Worm (Caenorhabditis elegans): ENCODE measurements around the gene R03D7.8.

Gene R03D7.8

ce11 chrII:10988575-10988974 lies 31.9 kb upstream of the R03D7.8 start:
- peak in 1 of 2 experiments; percentile 6 for TF ChIP-seq lin-35 (GFP tag; optimal IDR thresholded peaks at IDR 0.05)
- no peak for TF ChIP-seq egl-27 (tag; optimal IDR thresholded peaks at IDR 0.05)
- no peak for TF ChIP-seq hpl-2 (GFP tag; optimal IDR thresholded peaks at IDR 0.05)
- TF ChIP-seq blmp-1 (tag; optimal IDR thresholded peaks at IDR 0.05), result peak; percentile 74
- no peak for TF ChIP-seq irx-1 (tag; optimal IDR thresholded peaks at IDR 0.05)
- no peak for TF ChIP-seq ztf-4 (tag; optimal IDR thresholded peaks at IDR 0.05)
- TF ChIP-seq pax-3 (tag; optimal IDR thresholded peaks at IDR 0.05), result no peak
- no peak for TF ChIP-seq swsn-7 (tag; optimal IDR thresholded peaks at IDR 0.05)
- no peak for TF ChIP-seq Y116A8C.19 (tag; optimal IDR thresholded peaks at IDR 0.05; ENCODE audit: borderline replicate concordance)
- no peak for TF ChIP-seq nhr-12 (tag; optimal IDR thresholded peaks at IDR 0.05)
- TF ChIP-seq mef-2 (tag; optimal IDR thresholded peaks at IDR 0.05), result no peak
- TF ChIP-seq unc-130 (tag; optimal IDR thresholded peaks at IDR 0.05), result no peak
- no peak for TF ChIP-seq tlp-1 (tag; optimal IDR thresholded peaks at IDR 0.05)
- no peak for TF ChIP-seq fkh-8 (tag; optimal IDR thresholded peaks at IDR 0.05)
- no peak for TF ChIP-seq vab-15 (tag; optimal IDR thresholded peaks at IDR 0.05)
- no peak for TF ChIP-seq ceh-63 (GFP tag; optimal IDR thresholded peaks at IDR 0.05)
- peak; percentile 53 for TF ChIP-seq nhr-85 (tag)
- TF ChIP-seq aha-1 (tag; optimal IDR thresholded peaks at IDR 0.05), result no peak

- TF ChIP-seq tbx-2 (tag; optimal IDR thresholded peaks at IDR 0.05), result peak; percentile 24
- no peak for TF ChIP-seq dsc-1 (tag; optimal IDR thresholded peaks at IDR 0.05)
- TF ChIP-seq nhr-237 (tag; optimal IDR thresholded peaks at IDR 0.05), result no peak
- peak; percentile 57 for TF ChIP-seq nhr-85 (tag)
- peak in 1 of 2 experiments; percentile 14 for TF ChIP-seq ztf-11 (tag; optimal IDR thresholded peaks at IDR 0.05)
These were observed 29.9 kb upstream of the R03D7.8 start for ce11 chrII:10986461-10987090.

ce11 chrII:10982017-10982416 lies 25.3 kb upstream of the R03D7.8 start:
- TF ChIP-seq pqm-1 (tag; optimal IDR thresholded peaks at IDR 0.05) (no peak), snu-23 (GFP tag; optimal IDR thresholded peaks at IDR 0.05) (peak; percentile 5), isw-1 (GFP tag; IDR thresholded peaks at IDR 0.05) (no peak), ets-5 (GFP tag; IDR thresholded peaks at IDR 0.05) (no peak), rnt-1 (tag; optimal IDR thresholded peaks at IDR 0.05) (peak; percentile 57), lin-14 (GFP tag; optimal IDR thresholded peaks at IDR 0.05) (peak; percentile 74), unc-130 (tag; optimal IDR thresholded peaks at IDR 0.05) (peak; percentile 43), lsy-2 (tag; optimal IDR thresholded peaks at IDR 0.05) (peak in 1 of 2 experiments; percentile 25), mef-2 (tag; optimal IDR thresholded peaks at IDR 0.05) (no peak), lin-39 (tag; optimal IDR thresholded peaks at IDR 0.05) (peak; percentile 38), pag-3 (tag; optimal IDR thresholded peaks at IDR 0.05; ENCODE audit: borderline replicate concordance, insufficient read depth) (no peak), nhr-71 (tag; optimal IDR thresholded peaks at IDR 0.05) (peak; percentile 55), ceh-88 (GFP tag; IDR thresholded peaks at IDR 0.05) (no peak)

- TF ChIP-seq nhr-47 (tag; optimal IDR thresholded peaks at IDR 0.05), result no peak
- TF ChIP-seq skn-1 (tag; optimal IDR thresholded peaks at IDR 0.05), result no peak
- TF ChIP-seq alr-1 (tag; optimal IDR thresholded peaks at IDR 0.05; ENCODE audit: borderline replicate concordance), result no peak
- TF ChIP-seq fos-1 (tag; optimal IDR thresholded peaks at IDR 0.05), result no peak
- no peak for TF ChIP-seq grh-1 (GFP tag; IDR thresholded peaks at IDR 0.05)
- TF ChIP-seq pax-3 (tag; optimal IDR thresholded peaks at IDR 0.05), result no peak
- no peak for TF ChIP-seq unc-62 (GFP tag; optimal IDR thresholded peaks at IDR 0.05)
- no peak for TF ChIP-seq xbp-1 (tag; optimal IDR thresholded peaks at IDR 0.05)
- TF ChIP-seq blmp-1 (tag; optimal IDR thresholded peaks at IDR 0.05), result no peak
- TF ChIP-seq fkh-8 (tag; optimal IDR thresholded peaks at IDR 0.05), result no peak
- TF ChIP-seq ceh-8 (GFP tag; optimal IDR thresholded peaks at IDR 0.05), result no peak
- TF ChIP-seq lin-15B (tag; optimal IDR thresholded peaks at IDR 0.05), result no peak
- TF ChIP-seq ceh-90 (tag; optimal IDR thresholded peaks at IDR 0.05), result no peak
These were observed 18.5 kb upstream of the R03D7.8 start, which contains the start of gene ptp-3 for ce11 chrII:10975239-10975638. Gene ptp-3 (plus strand): TSS chrII:10975539.

Data from whole organism, L1 larva.